Fruit fly (Drosophila melanogaster) whole organism, adult: Measurements from ENCODE around the gene mei-217.

Experiments
- CG11617 ChIP-seq: fragments of 200-800 bp; sonication (Bioruptor generic); optimal IDR thresholded peaks from 2 replicates; lab custom pipeline; 2017; ENCODE audit warnings: mild to moderate bottlenecking, missing biosample characterization, missing genetic modification reagents, missing genetic modification characterization
- CG12768 ChIP-seq: fragments of 200-800 bp; sonication (Bioruptor generic); optimal IDR thresholded peaks from 2 replicates; lab custom pipeline; 2017; ENCODE audit warnings: missing biosample characterization, missing genetic modification characterization, mild to moderate bottlenecking, moderate library complexity, missing genetic modification reagents
- CG14711 ChIP-seq: fragments of 200-800 bp; sonication (Bioruptor generic); optimal IDR thresholded peaks from 2 replicates; lab custom pipeline; 2018; ENCODE audit warnings: missing biosample characterization, mild to moderate bottlenecking, missing genetic modification characterization, moderate library complexity
- CG1620 ChIP-seq: fragments of 200-800 bp; sonication (Bioruptor generic); optimal IDR thresholded peaks from 2 replicates; lab custom pipeline; 2016; ENCODE audit warnings: missing biosample characterization, missing genetic modification characterization
- CG33017 ChIP-seq: fragments of 200-800 bp; sonication (Bioruptor generic); optimal IDR thresholded peaks from 2 replicates; lab custom pipeline; 2018; ENCODE audit warnings: missing biosample characterization, mild to moderate bottlenecking, missing genetic modification characterization, moderate library complexity
- CG5204 ChIP-seq: fragments of 200-800 bp; sonication (Bioruptor generic); optimal IDR thresholded peaks from 2 replicates; lab custom pipeline; 2016; ENCODE audit warnings: missing biosample characterization, missing genetic modification characterization
- CG7045 ChIP-seq: fragments of 200-800 bp; sonication (Bioruptor generic); optimal IDR thresholded peaks from 2 replicates; lab custom pipeline; 2017; ENCODE audit warnings: missing biosample characterization, mild to moderate bottlenecking, missing genetic modification characterization
- CG7101 ChIP-seq: fragments of 200-800 bp; sonication (Bioruptor generic); optimal IDR thresholded peaks from 2 replicates; lab custom pipeline; 2018; ENCODE audit warnings: missing biosample characterization, mild to moderate bottlenecking, missing genetic modification characterization, moderate library complexity
- Clk ChIP-seq: fragments of 200-800 bp; sonication (Bioruptor generic); optimal IDR thresholded peaks from 2 replicates; lab custom pipeline; 2017; ENCODE audit warnings: missing biosample characterization, missing genetic modification characterization
- Crg-1 ChIP-seq: fragments of 200-800 bp; sonication (Bioruptor generic); optimal IDR thresholded peaks from 2 replicates; lab custom pipeline; 2016; ENCODE audit warnings: missing biosample characterization, missing genetic modification characterization
- Hr96 ChIP-seq: fragments of 200-800 bp; sonication (Bioruptor generic); optimal IDR thresholded peaks from 2 replicates; lab custom pipeline; 2016; ENCODE audit warnings: missing biosample characterization, missing genetic modification characterization
- Mnt ChIP-seq: fragments of 200-800 bp; sonication (Bioruptor generic); optimal IDR thresholded peaks from 2 replicates; lab custom pipeline; 2016; ENCODE audit warnings: missing biosample characterization, mild to moderate bottlenecking, missing genetic modification characterization
- bab1 ChIP-seq: fragments of 200-800 bp; sonication (Bioruptor generic); optimal IDR thresholded peaks from 3 replicates; lab custom pipeline; 2019; ENCODE audit warnings: missing biosample characterization, mild to moderate bottlenecking, missing genetic modification characterization, moderate library complexity
- cic ChIP-seq: fragments of 200-800 bp; sonication (Bioruptor generic); optimal IDR thresholded peaks from 2 replicates; lab custom pipeline; 2017; ENCODE audit warnings: missing biosample characterization, mild to moderate bottlenecking, missing genetic modification characterization, moderate library complexity
- cnc ChIP-seq, 2 experiments: fragments of >200 bp; optimal IDR thresholded peaks; 2 replicates each; lab custom pipeline; 2017
- kay ChIP-seq: fragments of 200-800 bp; sonication (Bioruptor generic); peaks from one replicate; lab custom pipeline; 2016; ENCODE audit warnings: missing biosample characterization, missing genetic modification characterization, borderline replicate concordance
- ovo ChIP-seq: fragments of 200-800 bp; sonication (Bioruptor generic); optimal IDR thresholded peaks from 2 replicates; lab custom pipeline; 2016; ENCODE audit warnings: missing biosample characterization, missing genetic modification characterization
- pad ChIP-seq: fragments of 200-800 bp; sonication (Bioruptor generic); optimal IDR thresholded peaks from 3 replicates; lab custom pipeline; 2017; ENCODE audit warnings: missing biosample characterization, missing genetic modification characterization, mild to moderate bottlenecking, moderate library complexity, missing genetic modification reagents
- tj ChIP-seq: fragments of 200-800 bp; sonication (Bioruptor generic); optimal IDR thresholded peaks from 3 replicates; lab custom pipeline; 2017; ENCODE audit warnings: missing biosample characterization, mild to moderate bottlenecking, missing genetic modification characterization, moderate library complexity
- toe ChIP-seq: fragments of 200-800 bp; sonication (Bioruptor generic); optimal IDR thresholded peaks from 2 replicates; lab custom pipeline; 2016; ENCODE audit warnings: missing biosample characterization, missing genetic modification characterization

mei-217 gene

dm6 chrX:17109673-17110072 is 33.1 kb downstream of the mei-217 start:
- TF ChIP-seq CG5204 (GFP tag; lab: Kevin White, UChicago) (no peak), tj (GFP tag; lab: Kevin White, UChicago) (peak; percentile 30), CG33017 (tag; lab: Kevin White, UChicago) (no peak), Clk (GFP tag; lab: Kevin White, UChicago) (no peak), toe (GFP tag; lab: Kevin White, UChicago) (no peak), CG7101 (peak; percentile 9), CG12768 (GFP tag; lab: Kevin White, UChicago) (no peak), CG1620 (GFP tag; lab: Kevin White, UChicago) (no peak), Mnt (no peak), pad (GFP tag; lab: Kevin White, UChicago) (no peak), CG14711 (no peak), cic (GFP tag; lab: Kevin White, UChicago) (no peak), bab1 (no peak), CG11617 (GFP tag; lab: Kevin White, UChicago) (no peak), kay (GFP tag; lab: Kevin White, UChicago) (peak; percentile 63), Crg-1 (no peak), CG7045 (GFP tag; lab: Kevin White, UChicago) (no peak), Hr96 (no peak), ovo (GFP tag; lab: Kevin White, UChicago) (no peak), cnc (optimal IDR thresholded peaks at IDR 0.05; lab: Kevin White, UChicago) (no peak)

- TF ChIP-seq ovo (GFP tag; lab: Kevin White, UChicago): no peak
- no peak for TF ChIP-seq Crg-1
- TF ChIP-seq bab1: no peak
- no peak for TF ChIP-seq CG33017 (tag; lab: Kevin White, UChicago)
- no peak for TF ChIP-seq Clk (GFP tag; lab: Kevin White, UChicago)
- TF ChIP-seq toe (GFP tag; lab: Kevin White, UChicago): no peak
- TF ChIP-seq cnc (optimal IDR thresholded peaks at IDR 0.05; lab: Kevin White, UChicago): no peak
- no peak for TF ChIP-seq CG11617 (GFP tag; lab: Kevin White, UChicago)
- no peak for TF ChIP-seq Mnt
- TF ChIP-seq cic (GFP tag; lab: Kevin White, UChicago): no peak
- no peak for TF ChIP-seq tj (GFP tag; lab: Kevin White, UChicago)
- TF ChIP-seq Hr96: no peak
- TF ChIP-seq CG7101: no peak
- no peak for TF ChIP-seq CG12768 (GFP tag; lab: Kevin White, UChicago)
- TF ChIP-seq CG7045 (GFP tag; lab: Kevin White, UChicago): no peak
- no peak for TF ChIP-seq CG1620 (GFP tag; lab: Kevin White, UChicago)
- no peak for TF ChIP-seq pad (GFP tag; lab: Kevin White, UChicago)
- no peak for TF ChIP-seq kay (GFP tag; lab: Kevin White, UChicago)
- TF ChIP-seq CG14711: no peak
- TF ChIP-seq CG5204 (GFP tag; lab: Kevin White, UChicago): no peak
These were observed 34.8 kb downstream of the mei-217 start for dm6 chrX:17108000-17108399.

dm6 chrX:17107401-17107916 is 35.3 kb downstream of the mei-217 start, which contains the start of gene CG5004:
Gene CG5004, plus strand, starts transcription at chrX:17107582.
- peak; percentile 0 for TF ChIP-seq CG7101
- TF ChIP-seq cic (GFP tag; lab: Kevin White, UChicago): no peak
- TF ChIP-seq tj (GFP tag; lab: Kevin White, UChicago): peak; percentile 45
- peak; percentile 48 for TF ChIP-seq Mnt
- TF ChIP-seq pad (GFP tag; lab: Kevin White, UChicago): no peak
- TF ChIP-seq bab1: peak; percentile 27
- no peak for TF ChIP-seq CG12768 (GFP tag; lab: Kevin White, UChicago)

dm6 chrX:17106153-17106700 is 36.6 kb downstream of the mei-217 start:
- TF ChIP-seq bab1 (peak; percentile 8), CG14711 (no peak), toe (GFP tag; lab: Kevin White, UChicago) (no peak)

dm6 chrX:17105707-17106106 is 37.1 kb downstream of the mei-217 start, which contains the start of gene Arpc3B:
Gene Arpc3B, minus strand, starts transcription at chrX:17105852.
- TF ChIP-seq cnc (optimal IDR thresholded peaks at IDR 0.05; lab: Kevin White, UChicago): no peak
- no peak for TF ChIP-seq CG33017 (tag; lab: Kevin White, UChicago)
- no peak for TF ChIP-seq ovo (GFP tag; lab: Kevin White, UChicago)
- no peak for TF ChIP-seq cic (GFP tag; lab: Kevin White, UChicago)
- no peak for TF ChIP-seq CG7101
- TF ChIP-seq CG7045 (GFP tag; lab: Kevin White, UChicago): no peak
- no peak for TF ChIP-seq CG1620 (GFP tag; lab: Kevin White, UChicago)
- TF ChIP-seq pad (GFP tag; lab: Kevin White, UChicago): no peak
- no peak for TF ChIP-seq CG14711
- TF ChIP-seq bab1: no peak
- TF ChIP-seq Mnt: no peak
- TF ChIP-seq CG11617 (GFP tag; lab: Kevin White, UChicago): no peak
- no peak for TF ChIP-seq Crg-1
- TF ChIP-seq CG12768 (GFP tag; lab: Kevin White, UChicago): no peak
- TF ChIP-seq CG5204 (GFP tag; lab: Kevin White, UChicago): no peak

- TF ChIP-seq bab1 (no peak), CG1620 (GFP tag; lab: Kevin White, UChicago) (no peak), CG7045 (GFP tag; lab: Kevin White, UChicago) (no peak), Clk (GFP tag; lab: Kevin White, UChicago) (no peak), CG7101 (peak; percentile 26), CG33017 (tag; lab: Kevin White, UChicago) (no peak), cnc (optimal IDR thresholded peaks at IDR 0.05; lab: Kevin White, UChicago) (no peak)
These were observed 48.8 kb downstream of the mei-217 start for dm6 chrX:17093900-17094446.
